Worm (Caenorhabditis elegans): ENCODE results near the gene obr-2.

The obr-2 gene

DNA sequence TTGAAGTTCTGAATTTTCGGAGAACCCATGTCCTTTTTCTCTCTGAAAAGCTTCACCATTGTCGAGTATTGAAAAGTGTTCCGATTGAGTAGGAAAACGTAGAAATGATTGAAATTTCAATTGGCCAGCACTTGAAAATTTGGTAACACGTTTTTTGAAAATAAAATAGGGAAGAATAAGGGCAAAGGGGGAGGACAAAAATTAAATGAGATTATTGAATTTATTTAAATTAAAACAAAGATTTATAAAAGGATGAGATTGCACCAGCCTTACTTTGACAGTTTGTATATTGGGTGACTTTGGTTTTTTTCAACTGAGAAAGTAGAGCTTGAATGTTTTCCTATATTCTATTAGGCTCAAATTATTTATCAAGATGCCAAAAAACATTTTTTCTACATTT, at the start of gene obr-2:
Gene obr-2, minus strand, starts transcription at position 101 of the 400 bp plus-strand sequence.
- no peak for TF ChIP-seq flt-1 (GFP tag; IDR thresholded peaks at IDR 0.05)
- no peak for TF ChIP-seq tbx-37 (GFP tag; conservative IDR thresholded peaks at IDR 0.05)
- no peak for TF ChIP-seq ama-1 (optimal IDR thresholded peaks at IDR 0.05)
- no peak for TF ChIP-seq hmg-4 (GFP tag; optimal IDR thresholded peaks at IDR 0.05)
- no peak for TF ChIP-seq scrt-1 (GFP tag; IDR thresholded peaks at IDR 0.05)
- no peak for TF ChIP-seq ets-7 (tag; optimal IDR thresholded peaks at IDR 0.05)
- no peak for TF ChIP-seq sea-1 (GFP tag; conservative IDR thresholded peaks at IDR 0.05)
- no peak for TF ChIP-seq pes-1 (GFP tag; IDR thresholded peaks at IDR 0.05)
- TF ChIP-seq hmbx-1 (tag; optimal IDR thresholded peaks at IDR 0.05), result no peak
- TF ChIP-seq aly-1 (tag; optimal IDR thresholded peaks at IDR 0.05), result no peak
- TF ChIP-seq ceh-36 (tag; optimal IDR thresholded peaks at IDR 0.05), result no peak
- TF ChIP-seq B0310.2 (tag; optimal IDR thresholded peaks at IDR 0.05), result no peak
- TF ChIP-seq F13C5.2 (tag; optimal IDR thresholded peaks at IDR 0.05), result no peak
- no peak for TF ChIP-seq tra-4 (tag; optimal IDR thresholded peaks at IDR 0.05)

DNA sequence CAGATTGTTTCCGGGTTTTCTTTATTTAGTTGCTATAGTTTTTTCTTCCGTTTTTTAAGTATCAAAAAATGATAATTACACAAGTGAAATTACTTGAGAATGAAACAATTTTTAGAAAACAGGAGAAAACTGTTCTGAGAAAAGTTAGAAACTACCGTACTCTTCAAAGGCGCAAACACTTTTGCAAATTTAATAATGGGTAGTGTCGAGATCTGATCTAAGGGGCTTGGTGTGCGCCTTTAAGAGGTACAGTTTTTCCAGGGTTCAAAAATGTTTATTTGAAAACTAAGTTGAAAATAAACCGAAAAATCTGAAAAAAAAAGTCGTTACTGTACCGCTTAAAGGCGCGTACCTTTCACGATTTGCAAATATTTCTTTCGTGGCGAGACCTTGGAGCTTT, 46.5 kb upstream of the obr-2 start:
- TF ChIP-seq sea-1 (GFP tag; conservative IDR thresholded peaks at IDR 0.05) (no peak), aly-1 (tag; optimal IDR thresholded peaks at IDR 0.05) (no peak)

DNA sequence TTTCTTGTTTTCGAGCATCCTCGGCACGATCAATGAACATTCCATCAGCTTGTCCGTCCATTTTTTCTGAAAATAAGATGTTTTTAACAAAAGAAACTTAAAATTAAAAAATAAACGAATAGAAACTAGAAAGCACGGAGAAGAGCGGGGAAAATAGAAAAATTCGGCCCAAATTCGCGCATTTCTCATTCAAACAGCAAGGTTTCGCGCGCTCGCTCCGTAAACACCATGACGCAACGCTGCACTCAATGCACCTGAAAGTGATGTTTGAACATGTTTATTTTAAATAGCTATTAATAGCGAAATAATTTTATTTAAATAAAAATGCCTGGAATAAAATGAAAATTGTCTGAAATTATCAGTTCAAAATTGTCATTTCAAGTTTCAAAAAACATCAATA, 45.5 kb upstream of the obr-2 start, which contains the start of the genes mcm-3 and C25D7.15:
Gene mcm-3, minus strand, starts transcription at position 66 of the 400 bp plus-strand sequence.
Gene C25D7.15, plus strand, starts transcription at position 275 of the 400 bp plus-strand sequence.
- TF ChIP-seq sea-1 (GFP tag; conservative IDR thresholded peaks at IDR 0.05) (no peak), tbx-37 (GFP tag; conservative IDR thresholded peaks at IDR 0.05) (no peak), ama-1 (optimal IDR thresholded peaks at IDR 0.05) (no peak), tra-4 (tag; optimal IDR thresholded peaks at IDR 0.05) (no peak), F13C5.2 (tag; optimal IDR thresholded peaks at IDR 0.05) (no peak), flt-1 (GFP tag; IDR thresholded peaks at IDR 0.05) (no peak), scrt-1 (GFP tag; IDR thresholded peaks at IDR 0.05) (no peak), ceh-36 (tag; optimal IDR thresholded peaks at IDR 0.05) (no peak), hmbx-1 (tag; optimal IDR thresholded peaks at IDR 0.05) (no peak), ets-7 (tag; optimal IDR thresholded peaks at IDR 0.05) (no peak), aly-1 (tag; optimal IDR thresholded peaks at IDR 0.05) (no peak), B0310.2 (tag; optimal IDR thresholded peaks at IDR 0.05) (no peak), hmg-4 (GFP tag; optimal IDR thresholded peaks at IDR 0.05) (no peak), tbx-11 (GFP tag; IDR thresholded peaks at IDR 0.05) (no peak), pes-1 (GFP tag; IDR thresholded peaks at IDR 0.05) (no peak), hnd-1 (tag; optimal IDR thresholded peaks at IDR 0.05) (no peak), ceh-13 (GFP tag; optimal IDR thresholded peaks at IDR 0.05) (no peak)

DNA sequence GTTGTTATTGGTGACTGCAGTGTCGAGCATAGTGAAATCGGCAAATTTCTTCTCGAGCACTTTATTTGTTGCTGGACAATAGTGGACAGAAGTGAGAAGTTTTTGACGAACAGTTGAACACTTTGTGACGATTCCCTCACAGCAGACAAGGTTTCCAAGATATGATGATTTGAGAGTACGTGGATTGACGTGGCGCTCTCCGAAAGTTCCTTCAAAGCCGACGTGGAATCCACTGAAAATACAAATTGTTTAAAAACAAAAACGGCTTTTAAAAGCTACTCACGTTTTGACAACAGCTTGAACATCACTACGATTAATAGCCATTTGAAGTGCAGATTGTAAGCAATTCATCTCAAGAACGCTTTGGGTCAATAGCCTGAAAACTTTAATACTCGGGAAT, 44.9 kb upstream of the obr-2 start:
- no peak for TF ChIP-seq B0310.2 (tag; optimal IDR thresholded peaks at IDR 0.05)
- TF ChIP-seq hnd-1 (tag; optimal IDR thresholded peaks at IDR 0.05), result no peak
- TF ChIP-seq F13C5.2 (tag; optimal IDR thresholded peaks at IDR 0.05), result no peak
- no peak for TF ChIP-seq aly-1 (tag; optimal IDR thresholded peaks at IDR 0.05)
- TF ChIP-seq hmbx-1 (tag; optimal IDR thresholded peaks at IDR 0.05), result no peak

DNA sequence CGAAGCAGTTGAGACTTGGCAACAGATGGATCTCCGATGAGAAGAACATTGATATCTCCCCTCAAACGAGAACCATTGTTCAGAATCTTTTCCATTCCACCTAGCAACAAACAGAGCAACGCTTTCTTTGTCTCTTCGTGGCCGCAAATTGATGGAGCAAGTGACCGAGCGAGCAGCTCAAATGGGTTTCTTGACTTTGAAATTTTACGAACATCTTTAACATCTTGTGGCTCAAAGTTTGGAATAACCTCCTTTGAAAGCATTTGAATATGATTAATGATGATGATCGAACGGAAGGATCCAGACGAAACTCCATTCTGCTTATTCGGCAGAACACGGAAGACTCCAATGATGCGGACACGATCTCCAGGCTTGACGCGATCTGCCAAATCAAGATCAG, 44.4 kb upstream of the obr-2 start:
- no peak for TF ChIP-seq hnd-1 (tag; optimal IDR thresholded peaks at IDR 0.05)
- no peak for TF ChIP-seq hmbx-1 (tag; optimal IDR thresholded peaks at IDR 0.05)
- no peak for TF ChIP-seq scrt-1 (GFP tag; IDR thresholded peaks at IDR 0.05)
- TF ChIP-seq ama-1 (optimal IDR thresholded peaks at IDR 0.05), result no peak
- TF ChIP-seq hmg-4 (GFP tag; optimal IDR thresholded peaks at IDR 0.05), result no peak
- TF ChIP-seq B0310.2 (tag; optimal IDR thresholded peaks at IDR 0.05), result no peak
- no peak for TF ChIP-seq tbx-11 (GFP tag; IDR thresholded peaks at IDR 0.05)
- TF ChIP-seq F13C5.2 (tag; optimal IDR thresholded peaks at IDR 0.05), result no peak
- no peak for TF ChIP-seq tra-4 (tag; optimal IDR thresholded peaks at IDR 0.05)
- TF ChIP-seq ceh-36 (tag; optimal IDR thresholded peaks at IDR 0.05), result no peak
- TF ChIP-seq aly-1 (tag; optimal IDR thresholded peaks at IDR 0.05), result no peak
- TF ChIP-seq ceh-13 (GFP tag; optimal IDR thresholded peaks at IDR 0.05), result no peak
- no peak for TF ChIP-seq tbx-37 (GFP tag; conservative IDR thresholded peaks at IDR 0.05)
- no peak for TF ChIP-seq flt-1 (GFP tag; IDR thresholded peaks at IDR 0.05)

DNA sequence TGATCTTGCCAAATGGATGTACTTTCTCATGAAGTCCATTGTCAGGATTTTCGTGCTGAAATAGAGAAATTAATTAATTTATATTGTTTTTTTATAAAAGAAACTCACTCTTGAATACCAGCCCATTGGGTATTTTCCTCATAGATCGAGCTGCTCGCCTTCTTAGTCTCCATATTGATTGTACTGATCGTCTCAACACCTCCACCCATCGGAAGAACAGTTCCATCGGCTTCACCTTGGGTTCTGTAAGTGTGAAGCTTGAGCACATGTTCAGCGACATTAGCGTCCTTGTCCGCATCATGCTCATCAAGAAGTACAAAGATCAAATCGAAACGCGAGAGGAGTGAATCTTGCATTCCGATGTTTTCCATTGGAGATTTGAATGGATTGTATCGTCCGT, 43.7 kb upstream of the obr-2 start:
- TF ChIP-seq F13C5.2 (tag; optimal IDR thresholded peaks at IDR 0.05), result no peak
- TF ChIP-seq scrt-1 (GFP tag; IDR thresholded peaks at IDR 0.05), result no peak
- no peak for TF ChIP-seq ceh-36 (tag; optimal IDR thresholded peaks at IDR 0.05)
- TF ChIP-seq flt-1 (GFP tag; IDR thresholded peaks at IDR 0.05), result no peak
- no peak for TF ChIP-seq hmg-4 (GFP tag; optimal IDR thresholded peaks at IDR 0.05)
- no peak for TF ChIP-seq ceh-13 (GFP tag; optimal IDR thresholded peaks at IDR 0.05)

DNA sequence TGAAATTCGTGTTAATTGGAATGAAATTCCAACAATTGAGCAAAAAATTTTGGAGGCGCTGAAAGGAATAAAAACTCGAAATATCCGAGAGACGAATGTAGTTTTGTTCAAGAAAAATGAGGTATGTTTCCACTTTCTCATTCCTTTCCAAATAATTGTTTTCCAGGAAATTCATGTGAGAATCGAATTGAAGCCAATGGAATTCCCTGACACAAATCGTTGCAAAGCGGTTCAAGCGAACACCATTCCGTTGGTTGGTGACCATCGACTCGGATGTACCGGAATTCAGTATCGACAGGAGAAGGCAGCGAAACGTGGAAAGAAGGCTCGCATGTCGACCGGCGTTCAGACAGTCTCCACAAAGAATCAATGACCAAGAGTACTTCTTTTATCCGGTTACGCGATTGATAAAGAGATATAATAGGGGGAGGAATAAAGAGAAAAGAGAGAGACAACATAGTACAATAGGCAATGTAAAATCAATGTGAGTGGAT, 42.3 kb upstream of the obr-2 start:
- TF ChIP-seq pes-1 (GFP tag; IDR thresholded peaks at IDR 0.05), result no peak
- TF ChIP-seq B0310.2 (tag; optimal IDR thresholded peaks at IDR 0.05), result no peak
- TF ChIP-seq flt-1 (GFP tag; IDR thresholded peaks at IDR 0.05), result no peak
- TF ChIP-seq ceh-13 (GFP tag; optimal IDR thresholded peaks at IDR 0.05), result no peak
- no peak for TF ChIP-seq F13C5.2 (tag; optimal IDR thresholded peaks at IDR 0.05)
- TF ChIP-seq tbx-37 (GFP tag; conservative IDR thresholded peaks at IDR 0.05), result no peak
- no peak for TF ChIP-seq aly-1 (tag; optimal IDR thresholded peaks at IDR 0.05)
- TF ChIP-seq hmg-4 (GFP tag; optimal IDR thresholded peaks at IDR 0.05), result no peak
- TF ChIP-seq ceh-36 (tag; optimal IDR thresholded peaks at IDR 0.05), result no peak

DNA sequence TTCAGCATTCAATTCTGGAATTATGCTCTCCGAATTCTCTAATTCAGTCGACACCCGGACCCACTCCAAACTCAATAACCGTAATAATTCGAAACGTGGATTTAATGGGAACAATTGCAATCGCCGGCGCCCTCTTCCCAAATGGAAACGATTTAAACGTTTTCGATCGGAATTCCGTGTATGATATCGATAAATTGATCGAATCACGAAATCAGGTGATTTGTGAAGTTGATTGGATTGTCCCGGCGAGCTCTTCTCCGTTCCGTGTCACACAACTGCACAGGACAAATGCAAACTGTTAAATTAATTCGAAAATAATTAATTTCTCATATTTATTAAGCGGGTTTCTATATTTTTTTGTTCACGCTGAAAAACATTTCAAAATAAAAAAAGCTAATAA, 41.8 kb upstream of the obr-2 start, which contains the start of gene C25D7.16:
Gene C25D7.16, plus strand, starts transcription at position 301 of the 400 bp plus-strand sequence.
- TF ChIP-seq scrt-1 (GFP tag; IDR thresholded peaks at IDR 0.05), result no peak
- TF ChIP-seq ceh-36 (tag; optimal IDR thresholded peaks at IDR 0.05), result no peak
- TF ChIP-seq tbx-37 (GFP tag; conservative IDR thresholded peaks at IDR 0.05), result no peak
- TF ChIP-seq hnd-1 (tag; optimal IDR thresholded peaks at IDR 0.05), result no peak
- TF ChIP-seq tra-4 (tag; optimal IDR thresholded peaks at IDR 0.05), result no peak
- no peak for TF ChIP-seq hmbx-1 (tag; optimal IDR thresholded peaks at IDR 0.05)
- TF ChIP-seq hmg-4 (GFP tag; optimal IDR thresholded peaks at IDR 0.05), result no peak
- no peak for TF ChIP-seq sea-1 (GFP tag; conservative IDR thresholded peaks at IDR 0.05)
- no peak for TF ChIP-seq F13C5.2 (tag; optimal IDR thresholded peaks at IDR 0.05)
- TF ChIP-seq aly-1 (tag; optimal IDR thresholded peaks at IDR 0.05), result no peak
- no peak for TF ChIP-seq pes-1 (GFP tag; IDR thresholded peaks at IDR 0.05)
- no peak for TF ChIP-seq tbx-11 (GFP tag; IDR thresholded peaks at IDR 0.05)
- no peak for TF ChIP-seq ceh-13 (GFP tag; optimal IDR thresholded peaks at IDR 0.05)
- TF ChIP-seq ets-7 (tag; optimal IDR thresholded peaks at IDR 0.05), result no peak
- no peak for TF ChIP-seq flt-1 (GFP tag; IDR thresholded peaks at IDR 0.05)
